Fruit fly (Drosophila melanogaster) whole organism, wandering third instar larva: ENCODE measurements around the gene Remo.

ENCODE experiments used
- Abd-B ChIP-seq: fragments of >200 bp; optimal IDR thresholded peaks from 2 replicates; lab custom pipeline; 2017; ENCODE audit warnings: missing biosample characterization, missing genetic modification characterization
- CG32264 ChIP-seq: fragments of 200-800 bp; sonication (Bioruptor generic); optimal IDR thresholded peaks from 2 replicates; lab custom pipeline; 2016; ENCODE audit warnings: missing biosample characterization, missing genetic modification characterization
- CG9705 ChIP-seq: fragments of 200-800 bp; sonication (Bioruptor generic); optimal IDR thresholded peaks from 2 replicates; lab custom pipeline; 2018; ENCODE audit warnings: missing biosample characterization, mild to moderate bottlenecking, missing genetic modification characterization
- CrebA ChIP-seq: fragments of 200-800 bp; sonication (Bioruptor generic); optimal IDR thresholded peaks from 2 replicates; lab custom pipeline; 2016; ENCODE audit warnings: missing biosample characterization, mild to moderate bottlenecking, missing genetic modification characterization, borderline replicate concordance
- Dfd ChIP-seq: fragments of >200 bp; optimal IDR thresholded peaks from 2 replicates; lab custom pipeline; 2017; ENCODE audit warnings: missing biosample characterization, missing genetic modification characterization
- Dif ChIP-seq: fragments of 200-275, 200-300 bp; sonication (Bioruptor generic); optimal IDR thresholded peaks from 2 replicates; lab custom pipeline; 2018; ENCODE audit warnings: missing biosample characterization, missing genetic modification characterization; ENCODE audit not compliant: partially characterized antibody
- GATAd ChIP-seq: sonication (Bioruptor generic); optimal IDR thresholded peaks from 2 replicates; lab custom pipeline; 2016; ENCODE audit warnings: missing biosample characterization, missing genetic modification characterization
- HLH106 ChIP-seq: fragments of 200-800 bp; optimal IDR thresholded peaks from 3 replicates; lab custom pipeline; 2019; ENCODE audit warnings: missing biosample characterization, mild to moderate bottlenecking, missing genetic modification characterization, moderate library complexity
- Hnf4 ChIP-seq: fragments of 200-800 bp; sonication (Bioruptor generic); optimal IDR thresholded peaks from 2 replicates; lab custom pipeline; 2016; ENCODE audit warnings: missing biosample characterization, mild to moderate bottlenecking, missing genetic modification characterization
- Hr78 ChIP-seq: fragments of >200 bp; optimal IDR thresholded peaks from 2 replicates; lab custom pipeline; 2017; ENCODE audit warnings: missing biosample characterization, missing genetic modification characterization
- Hr83 ChIP-seq: fragments of 200-300 bp; sonication (Bioruptor generic); optimal IDR thresholded peaks from 2 replicates; lab custom pipeline; 2016; ENCODE audit warnings: missing biosample characterization, mild to moderate bottlenecking, missing genetic modification characterization, moderate library complexity; ENCODE audit not compliant: poor library complexity, severe bottlenecking
- Jra ChIP-seq: sonication (Bioruptor generic); optimal IDR thresholded peaks from 2 replicates; lab custom pipeline; 2016; ENCODE audit warnings: missing biosample characterization, missing genetic modification characterization
- Mio ChIP-seq: sonication (Bioruptor generic); optimal IDR thresholded peaks from 2 replicates; lab custom pipeline; 2016; ENCODE audit warnings: missing biosample characterization, missing genetic modification characterization
- Myc ChIP-seq: fragments of >200 bp; optimal IDR thresholded peaks from 2 replicates; lab custom pipeline; 2017
- N ChIP-seq: fragments of >200 bp; optimal IDR thresholded peaks from 2 replicates; lab custom pipeline; 2018; ENCODE audit warnings: missing biosample characterization, missing external identifiers, missing genetic modification characterization
- OdsH ChIP-seq: fragments of 200-800 bp; sonication (Bioruptor generic); optimal IDR thresholded peaks from 2 replicates; lab custom pipeline; 2016; ENCODE audit warnings: missing biosample characterization, mild to moderate bottlenecking, missing genetic modification characterization
- Rel ChIP-seq, 2 experiments: fragments of 200-800 bp; sonication (Bioruptor generic) in 1 of 2; optimal IDR thresholded peaks; 2 replicates in 1 of 2; 3 replicates in 1 of 2; lab custom pipeline; 2016 to 2019; ENCODE audit warnings: mild to moderate bottlenecking in 2 of 2, missing biosample characterization in 2 of 2, missing genetic modification characterization in 2 of 2, moderate library complexity in 1 of 2
- Sp1 ChIP-seq: fragments of 200-800 bp; sonication (Bioruptor generic); optimal IDR thresholded peaks from 3 replicates; lab custom pipeline; 2019; ENCODE audit warnings: missing biosample characterization, mild to moderate bottlenecking, missing genetic modification characterization, moderate library complexity
- Vsx2 ChIP-seq: fragments of 200-300, 225-300 bp; sonication (Bioruptor generic); optimal IDR thresholded peaks from 2 replicates; lab custom pipeline; 2018; ENCODE audit warnings: missing biosample characterization, missing genetic modification characterization; ENCODE audit not compliant: partially characterized antibody
- br ChIP-seq: fragments of 200-800 bp; sonication (Bioruptor generic); optimal IDR thresholded peaks from 2 replicates; lab custom pipeline; 2016; ENCODE audit warnings: missing biosample characterization, missing genetic modification characterization
- brk ChIP-seq: fragments of 200-800 bp; sonication (Bioruptor generic); optimal IDR thresholded peaks from 2 replicates; lab custom pipeline; 2016; ENCODE audit warnings: missing biosample characterization, mild to moderate bottlenecking, missing genetic modification characterization
- dl ChIP-seq, 2 experiments: fragments of 175-275, 200-275 bp in 1 of 2; fragments of 200-275 bp in 1 of 2; sonication (Bioruptor generic); optimal IDR thresholded peaks; lab custom pipeline; 2018; ENCODE audit warnings: mild to moderate bottlenecking in 2 of 2, missing biosample characterization in 2 of 2, missing genetic modification characterization in 2 of 2, moderate library complexity in 2 of 2; ENCODE audit not compliant: partially characterized antibody in 2 of 2, insufficient read depth in 1 of 2
- dmrt93B ChIP-seq: fragments of 200-800 bp; sonication (Bioruptor generic); optimal IDR thresholded peaks from 2 replicates; lab custom pipeline; 2018; ENCODE audit warnings: missing biosample characterization, mild to moderate bottlenecking, missing genetic modification characterization
- dsf ChIP-seq: sonication (Bioruptor generic); optimal IDR thresholded peaks from 2 replicates; lab custom pipeline; 2016; ENCODE audit warnings: missing biosample characterization, missing genetic modification characterization, borderline replicate concordance
- ey ChIP-seq: fragments of 200-800 bp; sonication (Bioruptor generic); optimal IDR thresholded peaks from 2 replicates; lab custom pipeline; 2016; ENCODE audit warnings: missing biosample characterization, missing genetic modification characterization
- foxo ChIP-seq, 2 experiments: fragments of 200-800 bp; sonication (Bioruptor generic); optimal IDR thresholded peaks; 2 replicates in 1 of 2; 3 replicates in 1 of 2; lab custom pipeline; 2016 to 2017; ENCODE audit warnings: missing biosample characterization in 2 of 2, missing genetic modification characterization in 2 of 2
- fru ChIP-seq: fragments of 200-800 bp; sonication (Bioruptor generic); optimal IDR thresholded peaks from 3 replicates; lab custom pipeline; 2016; ENCODE audit warnings: missing biosample characterization, mild to moderate bottlenecking, missing genetic modification characterization
- h ChIP-seq: fragments of 200-800 bp; sonication (Bioruptor generic); optimal IDR thresholded peaks from 3 replicates; lab custom pipeline; 2016; ENCODE audit warnings: missing biosample characterization, mild to moderate bottlenecking, missing genetic modification characterization
- jim ChIP-seq: fragments of 175-275, 200-325 bp; sonication (Bioruptor generic); optimal IDR thresholded peaks from 2 replicates; lab custom pipeline; 2016; ENCODE audit warnings: missing biosample characterization, mild to moderate bottlenecking, missing genetic modification characterization
- lola ChIP-seq: fragments of >200 bp; optimal IDR thresholded peaks from 2 replicates; lab custom pipeline; 2017; ENCODE audit warnings: missing biosample characterization, missing genetic modification characterization
- pan ChIP-seq: fragments of >200 bp; optimal IDR thresholded peaks from 2 replicates; lab custom pipeline; 2017
- psq ChIP-seq: fragments of 200-800 bp; sonication (Bioruptor generic); optimal IDR thresholded peaks from 3 replicates; lab custom pipeline; 2017; ENCODE audit warnings: missing biosample characterization, mild to moderate bottlenecking, missing genetic modification characterization, moderate library complexity
- rgr ChIP-seq: fragments of 200-800 bp; sonication (Bioruptor generic); optimal IDR thresholded peaks from 3 replicates; lab custom pipeline; 2016; ENCODE audit warnings: missing biosample characterization, mild to moderate bottlenecking, missing genetic modification characterization
- sage ChIP-seq: fragments of 200-800 bp; sonication (Bioruptor generic); optimal IDR thresholded peaks from 2 replicates; lab custom pipeline; 2016; ENCODE audit warnings: missing biosample characterization, mild to moderate bottlenecking, missing genetic modification characterization
- sv ChIP-seq: fragments of 200-800 bp; sonication (Bioruptor generic); optimal IDR thresholded peaks from 3 replicates; lab custom pipeline; 2016; ENCODE audit warnings: missing biosample characterization, missing genetic modification characterization
- tai ChIP-seq: sonication (Bioruptor generic); optimal IDR thresholded peaks from 2 replicates; lab custom pipeline; 2016; ENCODE audit warnings: missing biosample characterization, missing genetic modification characterization
- usp ChIP-seq: fragments of >200 bp; optimal IDR thresholded peaks from 2 replicates; lab custom pipeline; 2017; ENCODE audit warnings: missing biosample characterization, missing genetic modification characterization
- woc ChIP-seq: sonication (Bioruptor generic); optimal IDR thresholded peaks from 2 replicates; lab custom pipeline; 2016; ENCODE audit warnings: missing biosample characterization, mild to moderate bottlenecking, missing genetic modification characterization

Remo gene

DNA sequence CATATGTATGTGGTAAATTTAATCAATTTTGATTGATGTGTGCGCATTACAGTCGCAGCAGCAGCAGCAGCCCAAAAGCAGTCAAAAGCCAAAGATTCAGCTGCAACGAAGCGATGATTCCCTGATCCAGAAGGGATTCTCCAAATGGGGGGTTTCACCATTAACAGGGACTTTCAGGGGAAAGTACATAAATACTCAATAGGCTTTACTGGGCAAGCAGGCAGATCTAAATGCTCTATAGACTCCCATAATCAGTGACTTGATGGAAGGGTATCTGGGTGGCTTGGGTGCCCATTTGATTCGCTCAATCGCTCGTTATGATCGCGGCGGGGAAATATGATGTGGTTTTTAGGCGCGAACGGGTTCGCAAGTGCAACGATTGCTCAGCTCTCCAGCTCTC lies 37.5 kb downstream of the Remo start (continued):
- no peak for TF ChIP-seq sage (GFP tag; lab: Kevin White, UChicago)

DNA sequence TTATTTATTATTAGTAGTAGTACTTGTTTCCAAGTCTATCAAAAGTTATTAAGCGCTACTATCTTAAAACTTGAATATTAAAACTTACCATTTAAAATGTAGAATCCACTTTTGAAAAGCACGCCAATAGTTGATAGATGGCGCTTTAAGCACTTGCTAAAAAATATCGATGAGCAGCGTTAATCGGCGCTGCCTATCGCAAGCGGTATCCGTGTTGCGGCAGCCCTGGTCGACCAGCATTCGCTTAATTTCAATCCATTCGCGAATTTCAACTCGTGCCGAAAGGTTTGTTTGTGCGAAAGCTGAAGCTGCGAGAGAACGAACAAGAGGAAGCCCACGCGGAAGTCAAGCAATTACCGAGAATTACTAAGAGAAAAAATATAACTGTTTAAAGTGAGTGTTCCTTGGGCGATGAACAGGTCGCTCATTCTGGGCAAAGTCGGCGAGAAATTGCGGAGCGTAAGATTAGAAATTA lies 41.8 kb downstream of the Remo start, which contains the start of gene Prx2:
Gene Prx2 (plus strand): TSS at position 253 of the 475 bp plus-strand sequence.
- TF ChIP-seq dmrt93B (GFP tag; lab: Kevin White, UChicago): no peak
- peak; percentile 49 for TF ChIP-seq Dif
- no peak for TF ChIP-seq ey (GFP tag; lab: Kevin White, UChicago)
- no peak for TF ChIP-seq pan (lab: Kevin White, UChicago)
- TF ChIP-seq Rel (GFP tag; optimal IDR thresholded peaks at IDR 0.05; lab: Kevin White, UChicago): no peak
- peak; percentile 60 for TF ChIP-seq Rel (tag; optimal IDR thresholded peaks at IDR 0.05; lab: Kevin White, UChicago)
- no peak for TF ChIP-seq Vsx2 (GFP tag; lab: Kevin White, UChicago)
- TF ChIP-seq foxo (GFP tag; optimal IDR thresholded peaks at IDR 0.05; lab: Kevin White, UChicago): peak in 1 of 2 experiments; percentile 44
- TF ChIP-seq sv (GFP tag; lab: Kevin White, UChicago): no peak
- TF ChIP-seq Abd-B: no peak
- TF ChIP-seq Hr83 (GFP tag; lab: Kevin White, UChicago): peak; percentile 80
- TF ChIP-seq h (GFP tag; lab: Kevin White, UChicago): peak; percentile 42
- TF ChIP-seq Jra (GFP tag; lab: Kevin White, UChicago): no peak
- TF ChIP-seq usp (GFP tag; lab: Kevin White, UChicago): no peak
- TF ChIP-seq CG9705: peak; percentile 21
- no peak for TF ChIP-seq lola (GFP tag; lab: Kevin White, UChicago)
- TF ChIP-seq OdsH (GFP tag; lab: Kevin White, UChicago): no peak
- peak; percentile 42 for TF ChIP-seq fru (GFP tag; lab: Kevin White, UChicago)
- TF ChIP-seq CrebA: no peak
- peak; percentile 57 for TF ChIP-seq jim (GFP tag; lab: Kevin White, UChicago)
- TF ChIP-seq CG32264 (GFP tag; lab: Kevin White, UChicago): no peak
- TF ChIP-seq GATAd (GFP tag; lab: Kevin White, UChicago): no peak
- no peak for TF ChIP-seq psq (GFP tag; lab: Kevin White, UChicago)
- peak; percentile 56 for TF ChIP-seq Sp1 (GFP tag; lab: Kevin White, UChicago)
- no peak for TF ChIP-seq HLH106
- TF ChIP-seq Dfd: no peak
- TF ChIP-seq brk (GFP tag; lab: Kevin White, UChicago): no peak
- no peak for TF ChIP-seq woc (GFP tag; lab: Kevin White, UChicago)
- no peak for TF ChIP-seq dsf (GFP tag; lab: Kevin White, UChicago)
- TF ChIP-seq tai (GFP tag; lab: Kevin White, UChicago): no peak
- no peak for TF ChIP-seq N (GFP tag; lab: Kevin White, UChicago)
- no peak for TF ChIP-seq Hr78 (GFP tag; lab: Kevin White, UChicago)
- no peak for TF ChIP-seq Myc
- TF ChIP-seq Hnf4: peak; percentile 14
- TF ChIP-seq rgr (GFP tag; lab: Kevin White, UChicago): peak; percentile 17
- TF ChIP-seq br: peak; percentile 17
- TF ChIP-seq dl (GFP tag; optimal IDR thresholded peaks at IDR 0.05; lab: Kevin White, UChicago; ENCODE audit: insufficient read depth in 1 of 2, partially characterized antibody in 2 of 2): no peak
- TF ChIP-seq sage (GFP tag; lab: Kevin White, UChicago): no peak
- no peak for TF ChIP-seq Mio (GFP tag; lab: Kevin White, UChicago)
